ENCODE assay signal across 6 worm cellular contexts in the genomic region with DNA sequence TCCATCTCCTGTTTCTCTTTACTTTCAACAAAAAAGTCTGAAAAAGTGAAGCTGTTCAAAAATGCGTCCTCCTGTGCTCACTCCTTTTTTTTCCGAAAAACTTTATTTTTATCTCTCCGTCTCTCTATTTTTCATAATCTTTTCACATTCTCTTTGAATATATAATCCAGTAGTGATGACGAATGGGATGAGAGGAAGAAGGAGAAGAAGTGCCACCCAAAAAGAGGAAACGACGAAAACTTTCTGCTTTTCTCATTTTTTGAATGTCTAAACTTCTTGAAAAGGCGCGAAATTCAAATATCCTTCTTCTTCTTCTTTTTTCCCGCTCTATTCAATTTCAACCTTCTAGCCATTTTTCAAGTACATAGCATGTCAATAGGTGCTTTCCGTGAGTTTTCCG.
TF ChIP-seq lines count a peak whose summit lies in the region.

No protein-coding gene starts in this region.

TF ChIP-seq in whole organism, L1 larva, 84 proteins besides CTCF, POLR2A, EP300 and RAD21 (continues in another document):
- TF ChIP-seq pax-3 (tag; optimal IDR thresholded peaks at IDR 0.05; lab: Kevin White, UChicago) (no peak), ceh-88 (GFP tag; IDR thresholded peaks at IDR 0.05; lab: Robert Waterston, UW) (no peak), unc-62 (GFP tag; optimal IDR thresholded peaks at IDR 0.05; lab: Kevin White, UChicago) (no peak), pag-3 (tag; optimal IDR thresholded peaks at IDR 0.05; lab: Kevin White, UChicago; ENCODE audit: borderline replicate concordance, insufficient read depth) (no peak), jun-1 (tag; optimal IDR thresholded peaks at IDR 0.05; lab: Kevin White, UChicago) (no peak), pqm-1 (tag; optimal IDR thresholded peaks at IDR 0.05; lab: Kevin White, UChicago) (no peak), unc-130 (tag; optimal IDR thresholded peaks at IDR 0.05; lab: Kevin White, UChicago) (no peak), nhr-28 (tag; optimal IDR thresholded peaks at IDR 0.05; lab: Kevin White, UChicago) (no peak), lin-35 (GFP tag; optimal IDR thresholded peaks at IDR 0.05; lab: Kevin White, UChicago) (peak in 1 of 2 experiments; percentile 17), sptf-1 (tag; optimal IDR thresholded peaks at IDR 0.05; lab: Kevin White, UChicago) (no peak), xbp-1 (tag; optimal IDR thresholded peaks at IDR 0.05; lab: Kevin White, UChicago) (no peak), unc-30 (tag; optimal IDR thresholded peaks at IDR 0.05; lab: Kevin White, UChicago) (no peak), fos-1 (tag; optimal IDR thresholded peaks at IDR 0.05; lab: Kevin White, UChicago) (no peak), isw-1 (GFP tag; IDR thresholded peaks at IDR 0.05; lab: Robert Waterston, UW) (peak; percentile 8; the same call in 1 of the 2 replicates)

TF ChIP-seq in whole organism, L2 larva, 48 proteins besides CTCF, POLR2A, EP300 and RAD21:
- TF ChIP-seq ztf-1 (GFP tag; conservative IDR thresholded peaks at IDR 0.05; lab: Robert Waterston, UW), result no peak
- TF ChIP-seq ZK546.5 (tag; optimal IDR thresholded peaks at IDR 0.05; lab: Kevin White, UChicago), result no peak
- peak in 1 of 2 experiments; percentile 37 for TF ChIP-seq lsy-2 (tag; optimal IDR thresholded peaks at IDR 0.05; lab: Kevin White, UChicago)
- peak; percentile 27 for TF ChIP-seq C34F6.9 (tag; optimal IDR thresholded peaks at IDR 0.05; lab: Kevin White, UChicago)
- no peak for TF ChIP-seq mab-5 (tag; optimal IDR thresholded peaks at IDR 0.05; lab: Kevin White, UChicago)
- TF ChIP-seq unc-55 (GFP tag; optimal IDR thresholded peaks at IDR 0.05; lab: Kevin White, UChicago), result peak; percentile 88
- peak; percentile 45 for TF ChIP-seq sma-9 (GFP tag; optimal IDR thresholded peaks at IDR 0.05; lab: Kevin White, UChicago)
- no peak for TF ChIP-seq sma-9 (tag; optimal IDR thresholded peaks at IDR 0.05; lab: Kevin White, UChicago)
- no peak for TF ChIP-seq mdl-1 (tag; optimal IDR thresholded peaks at IDR 0.05; lab: Kevin White, UChicago)
- TF ChIP-seq F13H6.1 (tag; optimal IDR thresholded peaks at IDR 0.05; lab: Kevin White, UChicago), result peak; percentile 15

TF ChIP-seq in whole organism, L3 larva, 47 proteins besides CTCF, POLR2A, EP300 and RAD21 (continues in another document):
- TF ChIP-seq nhr-12 (tag; optimal IDR thresholded peaks at IDR 0.05; lab: Kevin White, UChicago), result no peak
- TF ChIP-seq unc-39 (tag; optimal IDR thresholded peaks at IDR 0.05; lab: Kevin White, UChicago), result no peak
- no peak for TF ChIP-seq egl-27 (tag; optimal IDR thresholded peaks at IDR 0.05; lab: Kevin White, UChicago)
- TF ChIP-seq eor-1 (tag; optimal IDR thresholded peaks at IDR 0.05; lab: Kevin White, UChicago), result no peak
- TF ChIP-seq nhr-77 (tag; optimal IDR thresholded peaks at IDR 0.05; lab: Kevin White, UChicago), result no peak
- TF ChIP-seq ztf-11 (tag; optimal IDR thresholded peaks at IDR 0.05; lab: Kevin White, UChicago), result no peak
- no peak for TF ChIP-seq fos-1 (tag; optimal IDR thresholded peaks at IDR 0.05; lab: Kevin White, UChicago)
- TF ChIP-seq unc-62 (GFP tag; optimal IDR thresholded peaks at IDR 0.05; lab: Kevin White, UChicago), result no peak
- no peak for TF ChIP-seq mml-1 (tag; optimal IDR thresholded peaks at IDR 0.05; lab: Kevin White, UChicago)
- no peak for TF ChIP-seq nhr-28 (tag; optimal IDR thresholded peaks at IDR 0.05; lab: Kevin White, UChicago)
- no peak for TF ChIP-seq pha-4 (tag; optimal IDR thresholded peaks at IDR 0.05; lab: Kevin White, UChicago)
- TF ChIP-seq nhr-11 (tag; optimal IDR thresholded peaks at IDR 0.05; lab: Kevin White, UChicago), result no peak
- TF ChIP-seq fkh-10 (GFP tag; optimal IDR thresholded peaks at IDR 0.05; lab: Kevin White, UChicago), result peak; percentile 90
- no peak for TF ChIP-seq ceh-16 (tag; optimal IDR thresholded peaks at IDR 0.05; lab: Kevin White, UChicago)
- peak; percentile 23 for TF ChIP-seq nfya-1 (tag; optimal IDR thresholded peaks at IDR 0.05; lab: Kevin White, UChicago; ENCODE audit: insufficient read depth)
- no peak for TF ChIP-seq ceh-9 (tag; optimal IDR thresholded peaks at IDR 0.05; lab: Kevin White, UChicago)
- TF ChIP-seq fkh-2 (tag; optimal IDR thresholded peaks at IDR 0.05; lab: Kevin White, UChicago), result no peak

TF ChIP-seq in whole organism, L4 larva, 104 proteins besides CTCF, POLR2A, EP300 and RAD21:
- TF ChIP-seq skn-1 (tag; optimal IDR thresholded peaks at IDR 0.05; lab: Kevin White, UChicago) (no peak), fkh-10 (GFP tag; optimal IDR thresholded peaks at IDR 0.05; lab: Kevin White, UChicago) (peak; percentile 96), lsy-2 (tag; optimal IDR thresholded peaks at IDR 0.05; lab: Kevin White, UChicago) (peak in 1 of 2 experiments; percentile 0), ZK546.5 (tag; optimal IDR thresholded peaks at IDR 0.05; lab: Kevin White, UChicago) (no peak), cey-2 (tag; optimal IDR thresholded peaks at IDR 0.05; lab: Kevin White, UChicago; ENCODE audit: borderline replicate concordance, insufficient read depth) (no peak), ces-1 (GFP tag; optimal IDR thresholded peaks at IDR 0.05; lab: Kevin White, UChicago) (no peak), zip-2 (tag; optimal IDR thresholded peaks at IDR 0.05; lab: Kevin White, UChicago) (no peak), nhr-111 (GFP tag; optimal IDR thresholded peaks at IDR 0.05; lab: Kevin White, UChicago) (no peak), set-16 (GFP tag; IDR thresholded peaks at IDR 0.05; lab: Robert Waterston, UW) (no peak), unc-62 (GFP tag; optimal IDR thresholded peaks at IDR 0.05 in 1 of 2; lab: Kevin White, UChicago) (peak in 1 of 2 experiments; percentile 54), unc-62 (tag; optimal IDR thresholded peaks at IDR 0.05; lab: Kevin White, UChicago) (no peak), aha-1 (tag; lab: Kevin White, UChicago) (peak; percentile 40), ctbp-1 (GFP tag; IDR thresholded peaks at IDR 0.05; lab: Robert Waterston, UW) (0 out of 2 replicates have a peak, but pooled peaks have one; percentile 35)

TF ChIP-seq in whole organism, late embryonic, 69 proteins besides CTCF, POLR2A, EP300 and RAD21:
- no peak for TF ChIP-seq tbx-2 (tag; optimal IDR thresholded peaks at IDR 0.05; lab: Kevin White, UChicago)
- peak; percentile 25 for TF ChIP-seq unc-42 (tag; optimal IDR thresholded peaks at IDR 0.05; lab: Kevin White, UChicago)

TF ChIP-seq in whole organism, mixed stage, embryonic, 35 proteins besides CTCF, POLR2A, EP300 and RAD21:
- no peak for TF ChIP-seq ceh-83 (GFP tag; optimal IDR thresholded peaks at IDR 0.05; lab: Kevin White, UChicago)
- peak; percentile 4 for TF ChIP-seq ces-1 (GFP tag; optimal IDR thresholded peaks at IDR 0.05; lab: Kevin White, UChicago)
- TF ChIP-seq nhr-76 (tag; optimal IDR thresholded peaks at IDR 0.05; lab: Kevin White, UChicago), result no peak
- TF ChIP-seq sptf-1 (tag; optimal IDR thresholded peaks at IDR 0.05; lab: Kevin White, UChicago), result no peak
TF ChIP-seq in whole organism, mixed stage, embryonic: peak in this region for 1.
